Worm (Caenorhabditis elegans) whole organism, young adult: ENCODE measurements around the gene Y116F11B.13.
A peak's percentile ranks its signal among the peaks of the same experiment; 100 is the strongest.

ENCODE experiments used
- B0019.2 ChIP-seq: fragments of 200-800 bp; sonication (Bioruptor generic); conservative IDR thresholded peaks from 2 replicates; pipeline ENCODE4 v1.3.6; 2022; ENCODE audit warnings: missing genetic modification reagents, missing genetic modification characterization, missing compliant biosample characterization
- B0035.1 ChIP-seq: sonication (generic microtip); optimal IDR thresholded peaks from 2 replicates; lab custom pipeline; 2016; ENCODE audit warnings: missing genetic modification characterization, mild to moderate bottlenecking, missing compliant biosample characterization, missing genotype, missing genetic modification reagents
- F10E7.11 ChIP-seq: sonication (generic microtip); optimal IDR thresholded peaks from 2 replicates; lab custom pipeline; 2017; ENCODE audit warnings: mild to moderate bottlenecking, missing genetic modification characterization, moderate library complexity, missing compliant biosample characterization
- F52B5.7 ChIP-seq: sonication (generic microtip); optimal IDR thresholded peaks from 2 replicates; lab custom pipeline; 2016; ENCODE audit warnings: mild to moderate bottlenecking, missing genetic modification characterization, missing compliant biosample characterization
- F55B11.4 ChIP-seq: sonication (generic microtip); optimal IDR thresholded peaks from 2 replicates; lab custom pipeline; 2016; ENCODE audit warnings: missing compliant biosample characterization, missing genetic modification characterization, borderline replicate concordance; ENCODE audit not compliant: insufficient read depth
- K11D2.4 ChIP-seq: fragments of 200-800 bp; sonication (Bioruptor generic); IDR thresholded peaks from 2 replicates; pipeline ENCODE4 v1.3.6; 2022; ENCODE audit warnings: missing genetic modification reagents, missing genetic modification characterization, missing compliant biosample characterization
- K12H6.12 ChIP-seq: fragments of 200-800 bp; sonication (Bioruptor generic); optimal IDR thresholded peaks from 2 replicates; lab custom pipeline; 2018; ENCODE audit warnings: mild to moderate bottlenecking, missing genetic modification characterization, missing compliant biosample characterization
- Y53F4B.3 ChIP-seq: fragments of 200-800 bp; sonication (Bioruptor generic); IDR thresholded peaks from 2 replicates; pipeline ENCODE4 v1.3.6; 2022; ENCODE audit warnings: missing genetic modification reagents, missing genetic modification characterization, missing compliant biosample characterization
- Y79H2A.3 ChIP-seq: fragments of 200-800 bp; sonication (Bioruptor generic); conservative IDR thresholded peaks from 2 replicates; pipeline ENCODE4 v1.3.6; 2022; ENCODE audit warnings: missing genetic modification reagents, missing genetic modification characterization, missing compliant biosample characterization
- aptf-2 ChIP-seq: fragments of 200-800 bp; sonication (Bioruptor generic); conservative IDR thresholded peaks from 2 replicates; pipeline ENCODE4 v1.3.6; 2022; ENCODE audit warnings: missing genetic modification reagents, missing genetic modification characterization, missing compliant biosample characterization
- atf-7 ChIP-seq: sonication (generic microtip); optimal IDR thresholded peaks from 2 replicates; lab custom pipeline; 2017; ENCODE audit warnings: mild to moderate bottlenecking, missing genetic modification characterization, missing compliant biosample characterization
- bed-1 ChIP-seq: fragments of 200-800 bp; sonication (Bioruptor generic); IDR thresholded peaks from 2 replicates; pipeline ENCODE4 v1.3.6; 2022; ENCODE audit warnings: missing genetic modification reagents, missing genetic modification characterization, missing compliant biosample characterization
- bed-2 ChIP-seq: fragments of 200-800 bp; sonication (Bioruptor generic); IDR thresholded peaks from 2 replicates; pipeline ENCODE4 v1.3.6; 2022; ENCODE audit warnings: missing genetic modification reagents, missing genetic modification characterization, missing compliant biosample characterization
- ccch-3 ChIP-seq: fragments of 200-800 bp; sonication (Bioruptor generic); optimal IDR thresholded peaks from 2 replicates; lab custom pipeline; 2018; ENCODE audit warnings: mild to moderate bottlenecking, missing genetic modification characterization, missing compliant biosample characterization
- cebp-1 ChIP-seq, 2 experiments: fragments of 200-800 bp in 1 of 2; sonication (Bioruptor generic) in 1 of 2; sonication (generic microtip) in 1 of 2; IDR thresholded peaks in 1 of 2; optimal IDR thresholded peaks in 1 of 2; 2 replicates each; pipeline versions ENCODE4 v1.3.6 to Lab custom; 2017 to 2022; ENCODE audit warnings: missing compliant biosample characterization in 2 of 2, missing genetic modification characterization in 2 of 2, mild to moderate bottlenecking in 1 of 2, missing genetic modification reagents in 1 of 2, moderate library complexity in 1 of 2
- ceh-27 ChIP-seq: fragments of 200-800 bp; sonication (Bioruptor generic); optimal IDR thresholded peaks from 2 replicates; lab custom pipeline; 2018; ENCODE audit warnings: mild to moderate bottlenecking, missing genetic modification characterization, moderate library complexity, missing compliant biosample characterization
- chd-7 ChIP-seq: sonication (generic microtip); optimal IDR thresholded peaks from 2 replicates; lab custom pipeline; 2016; ENCODE audit warnings: mild to moderate bottlenecking, missing genetic modification characterization, moderate library complexity, missing compliant biosample characterization
- die-1 ChIP-seq: sonication (generic microtip); optimal IDR thresholded peaks from 2 replicates; lab custom pipeline; 2016; ENCODE audit warnings: missing genotype, mild to moderate bottlenecking, missing genetic modification characterization, missing compliant biosample characterization
- efl-1 ChIP-seq: fragments of 150-350 bp; optimal IDR thresholded peaks from 2 replicates; lab custom pipeline; 2014; ENCODE audit warnings: missing biosample characterization, missing genetic modification reagents, missing genetic modification characterization
- ets-4 ChIP-seq: fragments of 200-800 bp; sonication (Bioruptor generic); optimal IDR thresholded peaks from 2 replicates; lab custom pipeline; 2018; ENCODE audit warnings: mild to moderate bottlenecking, missing genetic modification characterization, missing compliant biosample characterization
- hlh-26 ChIP-seq: fragments of 200-800 bp; sonication (Bioruptor generic); conservative IDR thresholded peaks from 2 replicates; pipeline ENCODE4 v1.3.6; 2022; ENCODE audit warnings: missing genetic modification reagents, missing genetic modification characterization, missing compliant biosample characterization
- hmg-1.2 ChIP-seq: fragments of 200-800 bp; sonication (Bioruptor generic); IDR thresholded peaks from 2 replicates; pipeline ENCODE4 v1.3.6; 2022; ENCODE audit warnings: missing genetic modification reagents, missing genetic modification characterization, missing compliant biosample characterization
- lag-1 ChIP-seq: fragments of 200-800 bp; sonication (Bioruptor generic); IDR thresholded peaks from 2 replicates; pipeline ENCODE4 v1.3.6; 2022; ENCODE audit warnings: missing genetic modification reagents, missing genetic modification characterization, missing compliant biosample characterization
- let-607 ChIP-seq, 2 experiments: fragments of 200-800 bp in 1 of 2; sonication (Bioruptor generic) in 1 of 2; sonication (generic microtip) in 1 of 2; optimal IDR thresholded peaks; 2 replicates each; lab custom pipeline; 2016 to 2018; ENCODE audit warnings: mild to moderate bottlenecking in 2 of 2, missing compliant biosample characterization in 2 of 2, missing genetic modification characterization in 2 of 2, moderate library complexity in 2 of 2, missing genotype in 1 of 2
- lin-26 ChIP-seq: fragments of 200-800 bp; sonication (Bioruptor generic); IDR thresholded peaks from 2 replicates; pipeline ENCODE4 v1.3.6; 2022; ENCODE audit warnings: missing genetic modification reagents, missing genetic modification characterization, missing compliant biosample characterization
- lin-35 ChIP-seq, 3 experiments: fragments of 150-350 bp in 2 of 3; sonication (generic microtip) in 1 of 3; optimal IDR thresholded peaks; 2 replicates each; lab custom pipeline; 2014 to 2018; ENCODE audit warnings: missing biosample characterization in 3 of 3, missing genetic modification characterization in 3 of 3, missing genetic modification reagents in 3 of 3
- nfya-1 ChIP-seq: sonication (generic microtip); optimal IDR thresholded peaks from 2 replicates; lab custom pipeline; 2017; ENCODE audit warnings: antibody characterized with exemption, missing compliant biosample characterization, missing genetic modification characterization, borderline replicate concordance; ENCODE audit not compliant: insufficient read depth
- nhr-120 ChIP-seq: fragments of 200-800 bp; sonication (Bioruptor generic); IDR thresholded peaks from 2 replicates; pipeline ENCODE4 v1.3.6; 2022; ENCODE audit warnings: missing genetic modification characterization, missing compliant biosample characterization
- nhr-27 ChIP-seq: fragments of 200-800 bp; sonication (Bioruptor generic); optimal IDR thresholded peaks from 2 replicates; lab custom pipeline; 2018; ENCODE audit warnings: mild to moderate bottlenecking, missing genetic modification characterization, moderate library complexity, missing compliant biosample characterization
- nhr-90 ChIP-seq: sonication (generic microtip); optimal IDR thresholded peaks from 2 replicates; lab custom pipeline; 2016; ENCODE audit warnings: missing genotype, mild to moderate bottlenecking, missing genetic modification characterization, missing compliant biosample characterization
- pha-4 ChIP-seq: fragments of 150-350 bp; sonication (generic microtip); optimal IDR thresholded peaks from 2 replicates; lab custom pipeline; 2014; ENCODE audit warnings: missing biosample characterization, missing genetic modification reagents, missing genetic modification characterization
- rpc-1 ChIP-seq, 2 experiments: fragments of 150-350 bp in 1 of 2; sonication (generic microtip) in 1 of 2; optimal IDR thresholded peaks; 2 replicates each; lab custom pipeline; 2014 to 2018; ENCODE audit warnings: missing biosample characterization in 1 of 2, missing genetic modification characterization in 1 of 2, missing genetic modification reagents in 1 of 2, missing genotype in 1 of 2
- snpc-1.3 ChIP-seq: sonication (generic microtip); optimal IDR thresholded peaks from 2 replicates; lab custom pipeline; 2017; ENCODE audit warnings: missing genetic modification characterization, mild to moderate bottlenecking, missing compliant biosample characterization, antibody characterized with exemption, moderate library complexity, missing genotype, missing genetic modification reagents; ENCODE audit not compliant: insufficient read depth
- tbx-9 ChIP-seq: sonication (generic microtip); optimal IDR thresholded peaks from 2 replicates; lab custom pipeline; 2016; ENCODE audit warnings: borderline replicate concordance, missing genetic modification characterization, inconsistent platforms, missing compliant biosample characterization
- zim-3 ChIP-seq: sonication (generic microtip); optimal IDR thresholded peaks from 2 replicates; lab custom pipeline; 2017; ENCODE audit warnings: mild to moderate bottlenecking, missing genetic modification characterization, moderate library complexity, missing compliant biosample characterization
- ztf-18 ChIP-seq: sonication (generic microtip); optimal IDR thresholded peaks from 2 replicates; lab custom pipeline; 2016; ENCODE audit warnings: missing genotype, mild to moderate bottlenecking, missing genetic modification characterization, missing compliant biosample characterization
- ztf-22 ChIP-seq: fragments of 200-800 bp; sonication (Bioruptor generic); optimal IDR thresholded peaks from 2 replicates; lab custom pipeline; 2018; ENCODE audit warnings: mild to moderate bottlenecking, missing genetic modification characterization, moderate library complexity, missing compliant biosample characterization

Gene Y116F11B.13

DNA sequence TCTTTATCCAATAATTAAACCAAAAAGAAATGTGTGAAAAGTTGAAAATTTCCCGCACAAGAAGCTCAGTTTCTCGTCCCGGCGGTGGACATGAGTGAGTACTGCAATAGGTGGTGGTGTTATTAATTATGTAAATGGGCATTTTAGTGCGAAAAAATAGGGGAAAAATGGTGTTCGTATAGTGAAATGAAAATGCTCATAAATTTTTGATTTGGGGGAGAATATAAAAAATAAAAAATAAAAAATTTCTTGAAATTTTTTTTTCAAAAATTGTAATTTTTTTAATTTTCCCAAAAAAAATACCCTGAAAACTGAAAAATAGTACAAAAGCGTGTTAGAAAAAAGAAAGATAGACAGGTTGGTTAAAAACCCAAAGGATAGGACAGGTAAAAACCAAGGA is 12.2 kb downstream of the Y116F11B.13 start, which contains the start of gene gly-4:
TSS of gene gly-4 (minus strand) at position 101 of the 400 bp plus-strand sequence.
- TF ChIP-seq F10E7.11 (tag; lab: Kevin White, UChicago) = no peak
- TF ChIP-seq lin-26 (GFP tag; lab: Robert Waterston, UW) = no peak
- no peak for TF ChIP-seq atf-7 (tag; lab: Kevin White, UChicago)
- no peak for TF ChIP-seq chd-7
- TF ChIP-seq bed-1 (GFP tag; lab: Robert Waterston, UW) = no peak

DNA sequence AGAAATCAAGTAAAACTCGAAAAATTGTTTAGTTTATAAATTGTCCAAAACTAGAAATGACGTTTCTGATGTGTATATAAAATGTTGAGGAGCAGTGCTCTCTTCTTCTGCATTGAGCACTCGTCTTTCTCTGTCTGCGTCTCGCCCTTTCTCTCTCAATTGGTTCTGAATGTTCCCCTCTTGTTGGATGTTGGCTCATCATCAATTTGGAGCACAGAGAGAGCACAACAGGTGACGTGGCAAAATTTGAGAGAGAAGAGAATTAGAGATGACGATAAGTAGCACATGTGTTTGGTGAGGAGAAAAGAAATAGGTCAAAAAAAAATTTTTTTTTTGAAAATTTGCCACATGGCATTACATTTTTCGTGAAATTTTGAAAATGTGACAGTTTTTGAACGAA is 14.5 kb downstream of the Y116F11B.13 start:
- TF ChIP-seq ceh-27 (GFP tag; lab: Kevin White, UChicago) (peak; percentile 22), lag-1 (GFP tag; lab: Robert Waterston, UW) (no peak), aptf-2 (GFP tag; lab: Robert Waterston, UW) (no peak), K12H6.12 (tag; lab: Kevin White, UChicago) (peak; percentile 18), cebp-1 (GFP tag; IDR thresholded peaks at IDR 0.05; lab: Robert Waterston, UW) (no peak), cebp-1 (tag; optimal IDR thresholded peaks at IDR 0.05; lab: Kevin White, UChicago) (peak; percentile 30), hmg-1.2 (GFP tag; lab: Robert Waterston, UW) (peak; percentile 59; the same call in 1 of the 2 replicates), let-607 (tag; optimal IDR thresholded peaks at IDR 0.05; lab: Kevin White, UChicago) (peak; percentile 29 to 63), lin-35 (GFP tag; optimal IDR thresholded peaks at IDR 0.05; lab: Kevin White, UChicago) (peak in 1 of 3 experiments; percentile 25), B0035.1 (tag; lab: Kevin White, UChicago) (no peak)

DNA sequence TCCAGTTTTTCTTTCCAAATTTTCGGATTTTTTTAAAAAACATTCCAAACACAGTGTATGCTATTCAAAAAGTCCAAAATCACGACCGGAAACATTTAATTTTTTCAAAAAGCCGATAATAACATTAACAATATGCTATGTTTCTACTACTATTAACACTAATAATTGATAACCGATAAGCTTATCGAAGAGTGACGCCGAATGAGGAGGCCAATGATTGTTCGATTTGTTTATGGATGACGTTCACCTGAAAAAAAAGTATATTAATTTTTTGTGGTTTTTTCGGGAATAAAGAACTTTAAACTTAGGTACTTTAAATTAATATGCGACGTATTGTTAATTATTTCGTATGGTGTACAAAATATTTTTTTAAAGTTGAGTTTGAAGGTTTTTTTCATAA is 15.0 kb downstream of the Y116F11B.13 start:
- TF ChIP-seq ccch-3 (no peak), nhr-120 (no peak), K11D2.4 (GFP tag; lab: Robert Waterston, UW) (no peak), F55B11.4 (no peak), ztf-22 (no peak), pha-4 (tag; lab: Kevin White, UChicago) (no peak), snpc-1.3 (tag; lab: Kevin White, UChicago) (no peak), die-1 (tag; lab: Kevin White, UChicago) (no peak), nhr-27 (tag; lab: Kevin White, UChicago) (no peak), ets-4 (GFP tag; lab: Kevin White, UChicago) (no peak), zim-3 (no peak), hmg-1.2 (GFP tag; lab: Robert Waterston, UW) (no peak), F52B5.7 (no peak), Y53F4B.3 (GFP tag; lab: Robert Waterston, UW) (no peak), hlh-26 (GFP tag; lab: Robert Waterston, UW) (no peak), tbx-9 (tag; lab: Kevin White, UChicago) (no peak), nhr-90 (tag; lab: Kevin White, UChicago) (no peak)

DNA sequence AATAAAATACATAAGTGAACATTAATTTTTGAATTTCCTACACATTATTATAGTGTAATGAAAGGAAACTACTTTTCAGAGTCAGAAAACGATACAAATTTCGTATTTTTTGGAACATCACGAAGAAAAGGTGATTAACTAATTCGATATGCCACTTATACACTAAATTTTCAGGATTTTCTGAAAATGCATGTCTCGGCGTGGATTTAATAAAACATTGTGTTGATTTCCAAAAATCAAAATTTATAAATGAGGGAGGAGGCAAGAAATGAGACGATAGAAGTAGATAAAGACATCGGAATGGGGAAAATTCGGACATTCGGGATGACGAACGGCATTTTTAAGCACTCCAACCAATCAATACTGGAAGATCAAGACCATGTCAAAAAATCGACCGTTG is 16.2 kb downstream of the Y116F11B.13 start, which contains the start of gene Y116F11B.14:
TSS of gene Y116F11B.14 (plus strand) at position 301 of the 400 bp plus-strand sequence.
- TF ChIP-seq rpc-1 (optimal IDR thresholded peaks at IDR 0.05; lab: Kevin White, UChicago) (no peak), rpc-1 (tag; optimal IDR thresholded peaks at IDR 0.05; lab: Kevin White, UChicago) (no peak), ztf-18 (tag; lab: Kevin White, UChicago) (no peak), Y79H2A.3 (no peak), bed-2 (GFP tag; lab: Robert Waterston, UW) (no peak), ets-4 (GFP tag; lab: Kevin White, UChicago) (no peak), nfya-1 (tag; lab: Kevin White, UChicago) (no peak), nhr-90 (tag; lab: Kevin White, UChicago) (no peak), B0019.2 (GFP tag; lab: Robert Waterston, UW) (no peak), efl-1 (GFP tag; lab: Kevin White, UChicago) (no peak)
